Fruit fly (Drosophila melanogaster) whole organism, embryonic: ENCODE data around the gene Eaat2.
A peak's percentile ranks its signal among the peaks of the same experiment; 100 is the strongest.

Experiments
- Ada2b ChIP-seq: fragments of 200-800 bp; sonication (Bioruptor generic); IDR thresholded peaks from 2 replicates; pipeline ENCODE4 v1.3.6; 2022; ENCODE audit warnings: missing biosample characterization, missing genetic modification characterization
- Bgb ChIP-seq: fragments of 200-800 bp; sonication (Bioruptor generic); IDR thresholded peaks from 2 replicates; pipeline ENCODE4 v1.3.6; 2022; ENCODE audit warnings: missing biosample characterization, missing genetic modification characterization; ENCODE audit not compliant: partially characterized antibody
- CG12299 ChIP-seq: fragments of 200-800 bp; sonication (Bioruptor generic); optimal IDR thresholded peaks from 2 replicates; lab custom pipeline; 2018; ENCODE audit warnings: missing biosample characterization, mild to moderate bottlenecking, missing genetic modification characterization
- CG12942 ChIP-seq: fragments of 200-800 bp; sonication (Bioruptor generic); optimal IDR thresholded peaks from 3 replicates; lab custom pipeline; 2016; ENCODE audit warnings: missing biosample characterization, missing genetic modification characterization
- CG14667 ChIP-seq: fragments of 200-800 bp; sonication (Bioruptor generic); IDR thresholded peaks from 2 replicates; pipeline ENCODE4 v1.3.6; 2022; ENCODE audit warnings: missing biosample characterization, missing genetic modification characterization
- CG1603 ChIP-seq: fragments of 200-800 bp; sonication (Bioruptor generic); optimal IDR thresholded peaks from 2 replicates; lab custom pipeline; 2019; ENCODE audit warnings: missing biosample characterization, mild to moderate bottlenecking, missing genetic modification characterization, moderate library complexity
- CG18011 ChIP-seq: fragments of 200-800 bp; sonication (Bioruptor generic); optimal IDR thresholded peaks from 2 replicates; lab custom pipeline; 2017; ENCODE audit warnings: missing biosample characterization, missing genetic modification characterization, mild to moderate bottlenecking, moderate library complexity, missing genotype
- CG18764 ChIP-seq: fragments of 200-800 bp; sonication (Bioruptor generic); optimal IDR thresholded peaks from 3 replicates; lab custom pipeline; 2016; ENCODE audit warnings: missing biosample characterization, missing genetic modification characterization
- CG2889 ChIP-seq: fragments of 200-800 bp; sonication (Bioruptor generic); IDR thresholded peaks from 3 replicates; pipeline ENCODE4 v1.3.6; 2022; ENCODE audit warnings: missing biosample characterization, missing genetic modification characterization
- CG31365 ChIP-seq: fragments of 200-800 bp; sonication (Bioruptor generic); optimal IDR thresholded peaks from 2 replicates; lab custom pipeline; 2018; ENCODE audit warnings: missing biosample characterization, mild to moderate bottlenecking, missing genetic modification characterization
- CG31388 ChIP-seq: fragments of 200-800 bp; sonication (Bioruptor generic); optimal IDR thresholded peaks from 2 replicates; lab custom pipeline; 2016; ENCODE audit warnings: missing biosample characterization, missing genetic modification characterization
- CG4617 ChIP-seq: fragments of 200-800 bp; sonication (Bioruptor generic); optimal IDR thresholded peaks from 3 replicates; lab custom pipeline; 2016; ENCODE audit warnings: missing biosample characterization, missing genetic modification characterization, borderline replicate concordance
- CG7839 ChIP-seq: fragments of 200-800 bp; sonication (Bioruptor generic); optimal IDR thresholded peaks from 3 replicates; lab custom pipeline; 2018; ENCODE audit warnings: missing biosample characterization, mild to moderate bottlenecking, missing genetic modification characterization, moderate library complexity
- D19A ChIP-seq: fragments of 200-800 bp; optimal IDR thresholded peaks from 3 replicates; lab custom pipeline; 2019; ENCODE audit warnings: missing biosample characterization, mild to moderate bottlenecking, missing genetic modification characterization, moderate library complexity
- Drgx ChIP-seq: fragments of 200-800 bp; sonication (Bioruptor generic); IDR thresholded peaks from 2 replicates; pipeline ENCODE4 v1.3.6; 2022; ENCODE audit warnings: missing biosample characterization, missing genetic modification characterization
- E2f2 ChIP-seq: fragments of 200-800 bp; sonication (Bioruptor generic); IDR thresholded peaks from 2 replicates; pipeline ENCODE4 v1.3.6; 2022; ENCODE audit warnings: missing biosample characterization, missing genetic modification characterization
- Ets65A ChIP-seq: fragments of 200-800 bp; sonication (Bioruptor generic); peaks from one replicate; lab custom pipeline; 2016; ENCODE audit warnings: missing biosample characterization, missing genetic modification characterization
- Gsc ChIP-seq: fragments of 200-800 bp; sonication (Bioruptor generic); IDR thresholded peaks from 2 replicates; pipeline ENCODE4 v1.3.6; 2022; ENCODE audit warnings: missing biosample characterization, missing genetic modification characterization
- Hsf ChIP-seq: fragments of 200-800 bp; sonication (Bioruptor generic); optimal IDR thresholded peaks from 3 replicates; lab custom pipeline; 2016; ENCODE audit warnings: missing biosample characterization, missing genetic modification characterization
- Med ChIP-seq: fragments of 200-800 bp; sonication (Bioruptor generic); peaks from one replicate; lab custom pipeline; 2016; ENCODE audit warnings: missing biosample characterization, missing genetic modification characterization, mild to moderate bottlenecking, inconsistent platforms, moderate library complexity
- NfI ChIP-seq: fragments of 200-800 bp; sonication (Bioruptor generic); optimal IDR thresholded peaks from 3 replicates; lab custom pipeline; 2018; ENCODE audit warnings: missing biosample characterization, mild to moderate bottlenecking, missing genetic modification characterization, moderate library complexity
- Oaz ChIP-seq: fragments of 200-800 bp; sonication (Bioruptor generic); IDR thresholded peaks from 2 replicates; pipeline ENCODE4 v1.3.6; 2022; ENCODE audit warnings: missing biosample characterization, missing genetic modification characterization
- Optix ChIP-seq: fragments of 200-800 bp; sonication (Bioruptor generic); IDR thresholded peaks from 3 replicates; pipeline ENCODE4 v1.3.6; 2022; ENCODE audit warnings: missing biosample characterization, missing genetic modification characterization
- Poxn ChIP-seq: fragments of 200-800 bp; sonication (Bioruptor generic); IDR thresholded peaks from 2 replicates; pipeline ENCODE4 v1.3.6; 2022; ENCODE audit warnings: missing biosample characterization, missing genetic modification characterization
- Side ChIP-seq: fragments of 200-800 bp; sonication (Bioruptor generic); optimal IDR thresholded peaks from 2 replicates; lab custom pipeline; 2016; ENCODE audit warnings: missing biosample characterization, missing genetic modification characterization
- Sin3A ChIP-seq: fragments of >200 bp; optimal IDR thresholded peaks from 2 replicates; lab custom pipeline; 2018
- Sox102F ChIP-seq: fragments of 200-800 bp; sonication (Bioruptor generic); optimal IDR thresholded peaks from 2 replicates; lab custom pipeline; 2018; ENCODE audit warnings: missing biosample characterization, mild to moderate bottlenecking, missing genetic modification characterization, moderate library complexity
- ato ChIP-seq: fragments of 200-800 bp; sonication (Bioruptor generic); IDR thresholded peaks from 2 replicates; pipeline ENCODE4 v1.3.6; 2022; ENCODE audit warnings: missing biosample characterization, missing genetic modification characterization; ENCODE audit not compliant: partially characterized antibody
- bbx ChIP-seq: fragments of 200-800 bp; sonication (Bioruptor generic); IDR thresholded peaks from 2 replicates; pipeline ENCODE4 v1.3.6; 2022; ENCODE audit warnings: missing biosample characterization, missing genetic modification characterization; ENCODE audit not compliant: partially characterized antibody
- bsh ChIP-seq, 2 experiments: fragments of 200-800 bp; sonication (Bioruptor generic); optimal IDR thresholded peaks; 2 replicates each; lab custom pipeline; 2017 to 2018; ENCODE audit warnings: mild to moderate bottlenecking in 2 of 2, missing biosample characterization in 2 of 2, missing genetic modification characterization in 2 of 2, moderate library complexity in 1 of 2
- cad ChIP-seq: fragments of >200 bp; optimal IDR thresholded peaks from 2 replicates; lab custom pipeline; 2017; ENCODE audit warnings: missing biosample characterization, missing genetic modification characterization
- gem ChIP-seq: fragments of 200-800 bp; sonication (Bioruptor generic); optimal IDR thresholded peaks from 2 replicates; lab custom pipeline; 2019; ENCODE audit warnings: missing biosample characterization, mild to moderate bottlenecking, missing genetic modification characterization, moderate library complexity
- grau ChIP-seq: fragments of 200-800 bp; optimal IDR thresholded peaks from 3 replicates; lab custom pipeline; 2019; ENCODE audit warnings: missing biosample characterization, mild to moderate bottlenecking, missing genetic modification characterization, moderate library complexity
- hb ChIP-seq: fragments of 200-800 bp; sonication (Bioruptor generic); IDR thresholded peaks from 3 replicates; pipeline ENCODE4 v1.3.6; 2022; ENCODE audit warnings: missing biosample characterization, missing genetic modification characterization; ENCODE audit not compliant: partially characterized antibody
- kah ChIP-seq: fragments of 200-800 bp; sonication (Bioruptor generic); optimal IDR thresholded peaks from 2 replicates; lab custom pipeline; 2018; ENCODE audit warnings: missing biosample characterization, mild to moderate bottlenecking, missing genetic modification characterization
- klu ChIP-seq: fragments of 200-800 bp; sonication (Bioruptor generic); IDR thresholded peaks from 2 replicates; pipeline ENCODE4 v1.3.6; 2022; ENCODE audit warnings: missing biosample characterization, missing genetic modification characterization
- lov ChIP-seq, 2 experiments: fragments of 200-800 bp in 1 of 2; fragments of >200 bp in 1 of 2; sonication (Bioruptor generic) in 1 of 2; IDR thresholded peaks in 1 of 2; optimal IDR thresholded peaks in 1 of 2; 2 replicates in 1 of 2; 3 replicates in 1 of 2; pipeline versions ENCODE4 v1.3.6 to Lab custom; 2017 to 2022; ENCODE audit warnings: missing biosample characterization in 1 of 2, missing genetic modification characterization in 1 of 2
- luna ChIP-seq: fragments of 200-800 bp; sonication (Bioruptor generic); optimal IDR thresholded peaks from 2 replicates; lab custom pipeline; 2016; ENCODE audit warnings: missing biosample characterization, missing genetic modification characterization
- maf-S ChIP-seq: fragments of 200-800 bp; sonication (Bioruptor generic); optimal IDR thresholded peaks from 2 replicates; lab custom pipeline; 2016; ENCODE audit warnings: missing biosample characterization, missing genetic modification characterization
- otp ChIP-seq: fragments of 200-800 bp; sonication (Bioruptor generic); IDR thresholded peaks from 3 replicates; pipeline ENCODE4, ENCODE4 v1.3.6; 2022; ENCODE audit warnings: missing biosample characterization, missing genetic modification characterization
- prd ChIP-seq, 3 experiments: fragments of >200 bp in 2 of 3; fragments of 200-800 bp in 1 of 3; sonication (Bioruptor generic) in 1 of 3; optimal IDR thresholded peaks in 2 of 3; IDR thresholded peaks in 1 of 3; 2 replicates in 2 of 3; 3 replicates in 1 of 3; pipeline versions ENCODE4 v1.3.6 to Lab custom; 2017 to 2022; ENCODE audit warnings: missing biosample characterization in 1 of 3, missing genetic modification characterization in 1 of 3
- sens ChIP-seq: fragments of 200-800 bp; sonication (Bioruptor generic); peaks from one replicate; lab custom pipeline; 2016; ENCODE audit warnings: missing biosample characterization, missing genetic modification characterization
- sens-2 ChIP-seq: fragments of 200-800 bp; sonication (Bioruptor generic); IDR thresholded peaks from 2 replicates; pipeline ENCODE4 v1.3.6; 2022; ENCODE audit warnings: missing biosample characterization, missing genetic modification characterization
- sim ChIP-seq: fragments of 200-800 bp; sonication (Bioruptor generic); IDR thresholded peaks from 2 replicates; pipeline ENCODE4 v1.3.6; 2022; ENCODE audit warnings: missing biosample characterization, missing genetic modification characterization
- slbo ChIP-seq: fragments of 200-800 bp; sonication (Bioruptor generic); IDR thresholded peaks from 2 replicates; pipeline ENCODE4 v1.3.6; 2022; ENCODE audit warnings: missing biosample characterization, missing genetic modification characterization
- sug ChIP-seq: fragments of 200-800 bp; optimal IDR thresholded peaks from 2 replicates; lab custom pipeline; 2019; ENCODE audit warnings: missing biosample characterization, mild to moderate bottlenecking, missing genetic modification characterization, moderate library complexity
- vnd ChIP-seq: fragments of 200-800 bp; sonication (Bioruptor generic); IDR thresholded peaks from 3 replicates; pipeline ENCODE4 v1.3.6; 2022; ENCODE audit warnings: missing biosample characterization, missing genetic modification characterization; ENCODE audit not compliant: partially characterized antibody

Gene Eaat2

dm6 chr2L:717783-718182, 26.4 kb downstream of the Eaat2 start:
- peak; percentile 10 for TF ChIP-seq D19A (tag; lab: Kevin White, UChicago)
- TF ChIP-seq grau (tag; lab: Kevin White, UChicago), result no peak

DNA sequence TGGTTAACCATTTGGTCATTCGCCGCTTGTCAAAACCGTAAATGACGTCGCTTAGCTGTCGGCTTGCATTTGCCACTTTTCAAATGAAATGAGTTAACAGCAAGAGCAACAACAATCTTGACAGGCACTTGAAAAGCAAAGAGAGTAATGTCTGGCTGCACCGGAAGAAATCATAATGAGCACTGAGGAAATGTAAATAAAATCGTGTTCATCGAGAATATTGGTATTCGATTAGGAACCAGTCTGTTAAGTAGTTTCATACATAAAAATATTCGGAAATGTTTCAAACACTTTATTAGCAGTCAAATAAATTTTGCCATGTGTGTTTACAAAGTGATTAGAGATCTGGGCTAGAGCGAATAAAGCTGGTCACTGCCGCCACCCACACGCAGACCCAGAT, 27.6 kb downstream of the Eaat2 start:
- TF ChIP-seq klu (GFP tag; lab: Robert Waterston, UW) (no peak), CG14667 (GFP tag; lab: Robert Waterston, UW) (no peak), Sox102F (GFP tag; lab: Kevin White, UChicago) (peak; percentile 26), CG1603 (tag; lab: Kevin White, UChicago) (peak; percentile 37), sens (GFP tag; lab: Kevin White, UChicago) (peak; percentile 71), Drgx (peak; percentile 44), CG7839 (tag; lab: Kevin White, UChicago) (no peak), gem (tag; lab: Kevin White, UChicago) (peak; percentile 8), Ada2b (GFP tag; lab: Robert Waterston, UW) (peak; percentile 8; the same call in 1 of the 2 replicates), Med (GFP tag; lab: Kevin White, UChicago) (peak; percentile 27), bsh (GFP tag; optimal IDR thresholded peaks at IDR 0.05; lab: Kevin White, UChicago) (peak in 1 of 2 experiments; percentile 12), prd (optimal IDR thresholded peaks at IDR 0.05; lab: Kevin White, UChicago) (no peak), prd (GFP tag; IDR thresholded peaks at IDR 0.05; lab: Robert Waterston, UW) (peak; percentile 18; the same call in 1 of the 3 replicates)

DNA sequence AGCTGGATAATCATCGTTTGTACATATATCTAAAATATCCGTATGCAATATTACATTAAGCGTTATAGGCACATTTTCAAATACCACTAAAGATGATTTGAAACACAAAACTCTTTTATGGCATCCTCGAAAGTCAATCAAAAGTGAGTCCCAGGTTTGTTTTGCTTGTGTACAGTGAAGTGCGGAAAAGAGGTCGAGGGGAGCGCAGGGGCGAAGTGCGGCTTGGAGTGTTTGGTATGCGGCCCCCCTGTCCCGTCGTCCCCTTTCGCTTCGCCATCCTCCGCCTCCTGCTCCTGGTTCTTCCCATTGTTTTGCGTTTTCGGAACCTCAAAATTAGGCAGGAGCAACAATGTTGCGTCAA, 28.7 kb downstream of the Eaat2 start:
- TF ChIP-seq CG4617 (GFP tag; lab: Kevin White, UChicago) (peak; percentile 42), slbo (GFP tag; lab: Robert Waterston, UW) (peak; percentile 71), CG2889 (peak; percentile 48; the same call in 1 of the 3 replicates), CG1603 (tag; lab: Kevin White, UChicago) (peak; percentile 98), NfI (GFP tag; lab: Kevin White, UChicago) (peak; percentile 74), Sin3A (lab: Kevin White, UChicago) (no peak), CG12942 (peak; percentile 76), ato (GFP tag; lab: Robert Waterston, UW) (no peak), cad (GFP tag; lab: Kevin White, UChicago) (no peak), vnd (GFP tag; lab: Robert Waterston, UW) (no peak), maf-S (peak; percentile 59), Side (peak; percentile 82), Oaz (GFP tag; lab: Robert Waterston, UW) (peak; percentile 63; the same call in 1 of the 2 replicates), CG31365 (peak; percentile 57), E2f2 (GFP tag; lab: Robert Waterston, UW) (peak; percentile 68), Bgb (GFP tag; lab: Robert Waterston, UW) (no peak), luna (no peak), hb (no peak), Gsc (GFP tag; lab: Robert Waterston, UW) (peak; percentile 74), Ada2b (GFP tag; lab: Robert Waterston, UW) (peak; percentile 65; the same call in 1 of the 2 replicates), kah (peak; percentile 41), Ets65A (peak; percentile 97), sens-2 (GFP tag; lab: Robert Waterston, UW) (peak; percentile 80), otp (GFP tag; lab: Robert Waterston, UW) (peak; percentile 88; the same call in 2 of the 3 replicates), CG18764 (GFP tag; lab: Kevin White, UChicago) (peak; percentile 80), CG12299 (tag; lab: Kevin White, UChicago) (peak; percentile 39), Hsf (GFP tag; lab: Kevin White, UChicago) (peak; percentile 84), Optix (GFP tag; lab: Robert Waterston, UW) (peak; percentile 90), sug (tag; lab: Kevin White, UChicago) (no peak), CG31388 (GFP tag; lab: Kevin White, UChicago) (no peak), sim (GFP tag; lab: Robert Waterston, UW) (peak; percentile 83), Poxn (GFP tag; lab: Robert Waterston, UW) (no peak), CG18011 (no peak), lov (optimal IDR thresholded peaks at IDR 0.05; lab: Kevin White, UChicago) (no peak), lov (GFP tag; IDR thresholded peaks at IDR 0.05; lab: Robert Waterston, UW) (peak; percentile 80; the same call in 1 of the 3 replicates), bbx (GFP tag; lab: Robert Waterston, UW) (no peak)
